Fruit fly (Drosophila melanogaster): ENCODE data around the gene Ku80.

Gene Ku80

dm6 chr2L:15770978-15771377 lies at the start of gene Ku80:
Gene Ku80, minus strand, starts transcription at chr2L:15771159.
- TF ChIP-seq noc (tag; optimal IDR thresholded peaks at IDR 0.05), result no peak

dm6 chr2L:15812041-15812440 lies 41.1 kb upstream of the Ku80 start, which contains the start of gene CG42876:
Gene CG42876, minus strand, starts transcription at chr2L:15812141.
- no peak for TF ChIP-seq noc (tag; optimal IDR thresholded peaks at IDR 0.05)

DNA sequence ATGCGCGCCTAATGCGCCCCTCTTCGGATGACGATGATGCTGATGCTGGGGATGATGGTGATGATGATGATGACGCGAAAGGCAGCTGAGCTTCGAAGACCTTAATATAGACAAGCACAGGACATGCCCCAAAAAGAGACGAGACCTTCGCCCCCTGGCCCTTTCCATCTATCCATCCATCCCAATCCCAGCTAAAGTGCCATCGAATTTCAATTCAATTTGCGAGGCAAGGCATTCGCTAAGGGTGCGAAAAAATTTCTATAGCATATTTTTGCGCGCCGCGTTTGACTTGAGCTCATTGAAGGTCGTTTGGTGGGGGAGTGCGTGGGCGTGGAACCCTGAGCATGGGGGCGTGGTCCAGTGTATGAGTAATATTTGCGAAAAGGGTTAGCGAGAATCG lies 25.3 kb upstream of the Ku80 start:
- no peak for TF ChIP-seq noc (tag; optimal IDR thresholded peaks at IDR 0.05)

DNA sequence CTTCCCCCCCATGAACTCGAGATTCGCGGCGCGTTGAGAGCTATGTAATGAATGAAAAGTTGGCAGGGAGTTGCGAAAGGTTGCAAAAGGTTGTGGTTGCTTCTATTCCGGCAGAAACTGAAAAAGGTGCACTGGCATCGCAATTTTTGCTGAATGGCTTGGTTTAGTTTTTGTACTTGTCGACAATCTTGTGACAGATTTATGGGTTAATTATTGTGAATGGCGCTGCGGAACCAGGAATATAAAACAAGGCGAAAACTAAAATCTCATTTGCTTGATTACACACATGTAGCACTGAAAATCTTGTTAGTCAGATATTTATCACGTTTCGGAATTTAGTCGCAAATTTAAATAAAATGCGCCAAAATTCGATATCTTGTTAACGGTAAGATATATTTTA lies 12.8 kb upstream of the Ku80 start, which contains the start of gene t-Grip91:
t-Grip91 (plus strand) TSS at position 301 of the 400 bp plus-strand sequence.
- TF ChIP-seq noc (tag; optimal IDR thresholded peaks at IDR 0.05), result no peak

- TF ChIP-seq noc (tag; optimal IDR thresholded peaks at IDR 0.05), result no peak
These were observed 12.0 kb upstream of the Ku80 start for dm6 chr2L:15782996-15783395.

dm6 chr2L:15776752-15777151 lies 5.8 kb upstream of the Ku80 start, which contains the start of gene CG43760:
Gene CG43760, minus strand, starts transcription at chr2L:15776852.
- TF ChIP-seq noc (tag; optimal IDR thresholded peaks at IDR 0.05), result no peak

dm6 chr2L:15773013-15773412 lies 2.1 kb upstream of the Ku80 start, which contains the start of gene CG31826:
Gene CG31826, minus strand, starts transcription at chr2L:15773113.
- TF ChIP-seq noc (tag; optimal IDR thresholded peaks at IDR 0.05), result no peak

DNA sequence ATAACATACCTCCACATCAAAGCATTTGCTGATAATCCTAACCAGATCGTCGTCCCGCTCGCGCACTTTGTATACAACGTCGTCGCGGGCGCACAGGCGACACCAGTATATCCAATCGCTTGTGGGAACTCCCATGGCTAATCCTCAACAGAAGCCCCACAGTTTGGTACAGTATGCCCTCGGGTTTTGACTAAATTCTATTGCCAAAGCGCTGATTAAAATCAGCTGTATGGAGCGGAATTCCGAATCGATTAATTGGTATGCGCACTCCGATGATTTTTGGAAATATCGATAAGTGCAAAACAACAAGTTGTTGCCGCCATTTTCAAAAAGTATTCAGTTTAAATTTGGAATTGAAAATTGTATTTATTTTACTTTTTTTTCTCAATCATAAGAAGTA lies 2.9 kb downstream of the Ku80 start, which contains the start of gene wek:
wek (minus strand) TSS at position 253 of the 400 bp plus-strand sequence.
- TF ChIP-seq noc (tag; optimal IDR thresholded peaks at IDR 0.05), result no peak

DNA sequence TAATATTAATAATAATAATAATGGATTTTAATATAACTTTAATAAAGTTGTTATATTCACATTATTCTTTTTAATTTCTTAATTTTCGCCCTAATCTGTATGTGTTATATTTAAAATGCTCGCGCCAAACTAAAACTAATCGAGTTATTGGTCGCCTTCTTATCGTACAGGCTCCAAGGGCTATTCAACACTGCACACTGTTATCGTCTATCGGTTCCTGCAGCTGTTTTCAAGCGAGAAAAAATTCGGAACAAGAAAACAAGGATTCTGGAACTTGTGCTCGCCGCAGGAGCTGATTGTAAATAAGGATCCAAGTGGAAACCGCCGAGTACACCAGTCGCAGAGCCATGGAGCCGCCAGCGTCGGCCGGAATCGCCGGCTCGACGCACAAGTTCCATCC lies 6.9 kb downstream of the Ku80 start, which contains the start of gene CG3793:
CG3793 (plus strand) TSS at position 192 of the 400 bp plus-strand sequence.
- no peak for TF ChIP-seq noc (tag; optimal IDR thresholded peaks at IDR 0.05)

dm6 chr2L:15763401-15763800 lies 7.6 kb downstream of the Ku80 start:
- TF ChIP-seq noc (tag; optimal IDR thresholded peaks at IDR 0.05), result no peak

DNA sequence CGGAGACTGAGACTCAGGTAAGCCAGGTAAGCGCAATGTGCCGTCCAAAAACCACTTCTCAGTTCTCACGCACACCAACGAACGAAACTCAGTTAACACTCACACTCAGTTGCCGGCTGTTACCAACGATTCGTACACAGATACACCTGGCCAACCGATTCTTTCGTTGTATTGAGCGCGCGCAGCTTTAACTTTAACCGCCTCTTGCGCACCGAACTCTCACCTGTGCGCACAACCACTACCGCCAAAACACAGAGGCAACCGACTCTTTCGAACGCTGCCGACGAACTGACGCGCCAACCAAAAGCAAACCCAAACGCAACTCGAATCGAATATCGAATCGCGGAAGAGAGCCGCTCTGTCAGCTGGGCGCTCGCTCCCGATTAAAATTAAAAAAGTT lies 8.5 kb downstream of the Ku80 start, which contains the start of gene Gli:
Gli (minus strand) TSS at position 293 of the 400 bp plus-strand sequence.
- no peak for TF ChIP-seq noc (tag; optimal IDR thresholded peaks at IDR 0.05)

DNA sequence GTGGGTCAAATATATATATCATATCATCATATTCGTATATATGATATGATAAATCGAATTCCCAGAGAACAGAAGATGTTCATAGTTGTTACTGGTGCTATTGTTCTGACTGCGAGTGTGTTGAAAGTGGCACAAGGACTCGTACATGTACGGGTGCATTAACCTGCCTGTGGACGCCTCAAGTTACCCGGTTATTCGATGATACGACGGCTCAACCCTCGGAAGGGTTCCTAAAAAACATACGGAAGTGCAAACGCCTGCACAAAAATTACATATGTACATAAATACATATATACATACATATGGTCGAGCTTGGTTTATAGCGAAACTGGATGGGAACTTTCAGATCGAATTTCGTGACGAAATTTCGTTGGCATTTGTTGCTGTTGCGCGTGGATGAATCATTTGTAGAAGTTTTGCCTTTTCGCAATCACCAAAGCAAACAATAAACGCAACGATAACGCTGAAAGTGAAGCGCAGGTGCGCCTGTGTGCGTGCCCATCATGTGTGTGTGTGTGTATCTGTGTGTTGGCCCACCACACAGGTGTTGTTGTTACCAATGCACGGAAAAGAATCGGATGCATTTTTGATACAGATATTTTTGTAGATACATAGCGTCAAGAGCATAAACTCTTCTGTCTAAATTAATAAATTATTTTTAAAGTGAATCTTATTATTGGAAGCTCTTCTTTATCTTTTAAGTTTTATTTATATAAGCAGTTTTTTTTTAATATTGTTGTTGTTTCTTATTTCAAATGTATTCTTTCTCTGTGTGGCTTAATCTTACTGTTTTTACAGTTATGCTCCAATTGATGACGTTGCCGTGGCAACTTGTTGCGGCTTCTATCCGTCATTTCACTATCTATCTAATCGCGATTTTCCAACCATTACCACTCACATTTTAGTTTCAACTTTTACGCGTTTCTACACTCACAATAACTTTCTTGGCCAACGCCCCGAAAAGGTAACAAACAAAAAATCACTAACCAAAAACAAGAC lies 9.3 kb downstream of the Ku80 start:
- peak; percentile 53 for TF ChIP-seq noc (tag; optimal IDR thresholded peaks at IDR 0.05)

DNA sequence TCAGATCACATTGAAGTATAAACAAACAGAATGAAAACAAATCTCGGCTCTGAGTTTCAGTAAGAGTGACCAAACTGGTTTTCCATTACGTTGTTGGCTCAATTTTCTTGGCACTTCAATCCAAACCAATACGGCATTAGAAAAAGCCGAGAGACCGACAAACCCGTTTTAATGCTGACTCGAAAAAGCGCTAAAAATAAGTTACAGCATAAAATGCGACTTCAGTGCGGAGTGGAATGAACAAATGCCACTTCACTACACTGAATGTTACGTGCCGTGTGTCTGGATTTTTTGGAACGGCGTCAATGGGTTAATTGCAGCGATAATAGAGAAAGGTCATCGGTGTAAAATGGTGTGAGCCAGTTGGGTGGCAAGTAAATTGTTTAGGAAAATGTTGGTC lies 10.3 kb downstream of the Ku80 start:
- TF ChIP-seq noc (tag; optimal IDR thresholded peaks at IDR 0.05), result no peak

dm6 chr2L:15752096-15752495 lies 18.9 kb downstream of the Ku80 start, which contains the start of gene Mtr4:
Gene Mtr4, plus strand, starts transcription at chr2L:15752263.
- no peak for TF ChIP-seq noc (tag; optimal IDR thresholded peaks at IDR 0.05)

dm6 chr2L:15751259-15751555 lies 19.8 kb downstream of the Ku80 start:
- TF ChIP-seq noc (tag; optimal IDR thresholded peaks at IDR 0.05), result no peak

- no peak for TF ChIP-seq noc (tag; optimal IDR thresholded peaks at IDR 0.05)
These were observed 20.3 kb downstream of the Ku80 start, which contains the start of gene ND-B17 for dm6 chr2L:15750523-15751258. Gene ND-B17, minus strand, starts transcription at chr2L:15751078.

Data from whole organism, larva.